Worm (Caenorhabditis elegans) whole organism, mixed stage, embryonic: Measurements from ENCODE around the gene C03B1.4.

ENCODE experiments used
- M03D4.4 ChIP-seq: sonication (generic microtip); optimal IDR thresholded peaks from 2 replicates; lab custom pipeline; 2017; ENCODE audit warnings: mild to moderate bottlenecking, missing genetic modification characterization, missing compliant biosample characterization
- bed-3 ChIP-seq: fragments of 200-800 bp; sonication (Bioruptor generic); optimal IDR thresholded peaks from 3 replicates; lab custom pipeline; 2018; ENCODE audit warnings: mild to moderate bottlenecking, missing genetic modification characterization, moderate library complexity, missing compliant biosample characterization
- blmp-1 ChIP-seq: fragments of 150-350 bp; optimal IDR thresholded peaks from 2 replicates; lab custom pipeline; 2014; ENCODE audit warnings: missing biosample characterization, missing genetic modification characterization
- ceh-39 ChIP-seq: fragments of 150-350 bp; optimal IDR thresholded peaks from 2 replicates; lab custom pipeline; 2014; ENCODE audit warnings: missing biosample characterization, missing genetic modification characterization
- ceh-43 ChIP-seq: fragments of 200-800 bp; sonication (Bioruptor generic); optimal IDR thresholded peaks from 2 replicates; lab custom pipeline; 2018; ENCODE audit warnings: mild to moderate bottlenecking, missing genetic modification characterization, moderate library complexity, missing compliant biosample characterization
- ceh-83 ChIP-seq: fragments of 200-800 bp; sonication (Bioruptor generic); optimal IDR thresholded peaks from 2 replicates; lab custom pipeline; 2018; ENCODE audit warnings: mild to moderate bottlenecking, missing genetic modification characterization, missing compliant biosample characterization
- ces-1 ChIP-seq: fragments of 150-350 bp; optimal IDR thresholded peaks from 2 replicates; lab custom pipeline; 2014; ENCODE audit warnings: missing biosample characterization, missing genetic modification reagents, missing genetic modification characterization
- cnd-1 ChIP-seq: fragments of 200-800 bp; sonication (Bioruptor generic); optimal IDR thresholded peaks from 2 replicates; lab custom pipeline; 2018; ENCODE audit warnings: mild to moderate bottlenecking, missing genetic modification characterization, missing compliant biosample characterization
- elt-1 ChIP-seq: sonication (generic microtip); optimal IDR thresholded peaks from 2 replicates; lab custom pipeline; 2017; ENCODE audit warnings: missing genetic modification characterization, mild to moderate bottlenecking, missing compliant biosample characterization, antibody characterized with exemption, moderate library complexity, borderline replicate concordance; ENCODE audit not compliant: insufficient read depth
- elt-3 ChIP-seq: fragments of 150-350 bp; optimal IDR thresholded peaks from 2 replicates; lab custom pipeline; 2014; ENCODE audit warnings: missing biosample characterization, missing genetic modification characterization
- flh-1 ChIP-seq: fragments of 200-800 bp; sonication (Bioruptor generic); optimal IDR thresholded peaks from 2 replicates; lab custom pipeline; 2018; ENCODE audit warnings: mild to moderate bottlenecking, missing genetic modification characterization, moderate library complexity, missing compliant biosample characterization
- ham-2 ChIP-seq: fragments of 200-800 bp; sonication (Bioruptor generic); optimal IDR thresholded peaks from 2 replicates; lab custom pipeline; 2018; ENCODE audit warnings: mild to moderate bottlenecking, missing genetic modification characterization, missing compliant biosample characterization
- hlh-1 ChIP-seq: fragments of 150-350 bp; optimal IDR thresholded peaks from 2 replicates; lab custom pipeline; 2014; ENCODE audit warnings: missing biosample characterization, missing genetic modification reagents, missing genetic modification characterization
- lin-13 ChIP-seq: fragments of 150-350 bp; optimal IDR thresholded peaks from 2 replicates; lab custom pipeline; 2014; ENCODE audit warnings: missing biosample characterization, missing genetic modification characterization
- lin-32 ChIP-seq: fragments of 200-800 bp; sonication (Bioruptor generic); optimal IDR thresholded peaks from 2 replicates; lab custom pipeline; 2018; ENCODE audit warnings: mild to moderate bottlenecking, missing genetic modification characterization, missing compliant biosample characterization
- lsy-2 ChIP-seq: fragments of 150-350 bp; optimal IDR thresholded peaks from 2 replicates; lab custom pipeline; 2014; ENCODE audit warnings: missing biosample characterization, missing genetic modification characterization
- mab-5 ChIP-seq: fragments of 150-350 bp; optimal IDR thresholded peaks from 2 replicates; lab custom pipeline; 2014; ENCODE audit warnings: missing biosample characterization, missing genetic modification characterization
- mep-1 ChIP-seq: fragments of 150-350 bp; optimal IDR thresholded peaks from 2 replicates; lab custom pipeline; 2017; ENCODE audit warnings: missing biosample characterization, missing genetic modification reagents, missing genetic modification characterization, inconsistent platforms
- mls-2 ChIP-seq: sonication (generic microtip); optimal IDR thresholded peaks from 2 replicates; lab custom pipeline; 2016; ENCODE audit warnings: mild to moderate bottlenecking, missing genetic modification characterization, moderate library complexity, missing compliant biosample characterization
- nhr-12 ChIP-seq: fragments of 150-350 bp; optimal IDR thresholded peaks from 2 replicates; lab custom pipeline; 2014; ENCODE audit warnings: missing biosample characterization, missing genetic modification characterization
- nhr-237 ChIP-seq: fragments of 150-350 bp; optimal IDR thresholded peaks from 2 replicates; lab custom pipeline; 2014; ENCODE audit warnings: missing biosample characterization, missing genetic modification characterization
- nhr-28 ChIP-seq: fragments of 150-350 bp; optimal IDR thresholded peaks from 2 replicates; lab custom pipeline; 2014; ENCODE audit warnings: missing biosample characterization, missing genetic modification characterization
- nhr-76 ChIP-seq: sonication (generic microtip); optimal IDR thresholded peaks from 2 replicates; lab custom pipeline; 2017; ENCODE audit warnings: missing biosample characterization, missing genetic modification characterization
- pha-4 ChIP-seq: fragments of 150-350 bp; optimal IDR thresholded peaks from 2 replicates; lab custom pipeline; 2018; ENCODE audit warnings: missing biosample characterization, missing genetic modification reagents, missing genetic modification characterization
- sem-2 ChIP-seq: fragments of 200-800 bp; sonication (Bioruptor generic); optimal IDR thresholded peaks from 2 replicates; lab custom pipeline; 2018; ENCODE audit warnings: mild to moderate bottlenecking, missing genetic modification characterization, missing compliant biosample characterization
- sptf-1 ChIP-seq: sonication (generic microtip); optimal IDR thresholded peaks from 2 replicates; lab custom pipeline; 2017; ENCODE audit warnings: mild to moderate bottlenecking, missing genetic modification characterization, moderate library complexity, missing compliant biosample characterization
- unc-120 ChIP-seq: sonication (generic microtip); optimal IDR thresholded peaks from 2 replicates; lab custom pipeline; 2017; ENCODE audit warnings: missing genetic modification characterization, missing compliant biosample characterization; ENCODE audit not compliant: poor library complexity, severe bottlenecking
- unc-39 ChIP-seq: fragments of 150-350 bp; optimal IDR thresholded peaks from 2 replicates; lab custom pipeline; 2014; ENCODE audit warnings: missing biosample characterization, missing genetic modification characterization
- unc-62 ChIP-seq: fragments of 150-350 bp; optimal IDR thresholded peaks from 2 replicates; lab custom pipeline; 2014; ENCODE audit warnings: missing biosample characterization, missing genetic modification reagents, missing genetic modification characterization
- zip-8 ChIP-seq: fragments of 150-350 bp; optimal IDR thresholded peaks from 2 replicates; lab custom pipeline; 2014; ENCODE audit warnings: missing biosample characterization, missing genetic modification characterization
- ztf-11 ChIP-seq: fragments of 150-350 bp; optimal IDR thresholded peaks from 2 replicates; lab custom pipeline; 2014; ENCODE audit warnings: missing biosample characterization, missing genetic modification characterization

Gene C03B1.4

ce11 chrX:6364196-6364595, at the start of gene C03B1.4:
Gene C03B1.4, plus strand, starts transcription at chrX:6364496.
- TF ChIP-seq bed-3 (GFP tag; lab: Kevin White, UChicago) (no peak), unc-62 (GFP tag; lab: Kevin White, UChicago) (no peak), mab-5 (tag; lab: Kevin White, UChicago) (no peak), flh-1 (GFP tag; lab: Kevin White, UChicago) (no peak), mls-2 (tag; lab: Kevin White, UChicago) (no peak), elt-1 (tag; lab: Kevin White, UChicago) (no peak), sem-2 (GFP tag; lab: Kevin White, UChicago) (no peak), nhr-237 (tag; lab: Kevin White, UChicago) (no peak), pha-4 (tag; lab: Kevin White, UChicago) (no peak), lin-13 (tag; lab: Kevin White, UChicago) (no peak), blmp-1 (tag; lab: Kevin White, UChicago) (no peak), cnd-1 (tag; lab: Kevin White, UChicago) (no peak), mep-1 (no peak), M03D4.4 (tag; lab: Kevin White, UChicago) (no peak), ceh-39 (tag; lab: Kevin White, UChicago) (no peak), zip-8 (tag; lab: Kevin White, UChicago) (no peak), nhr-12 (tag; lab: Kevin White, UChicago) (no peak)

- TF ChIP-seq zip-8 (tag; lab: Kevin White, UChicago) = no peak
- TF ChIP-seq unc-62 (GFP tag; lab: Kevin White, UChicago) = no peak
- TF ChIP-seq flh-1 (GFP tag; lab: Kevin White, UChicago) = no peak
- TF ChIP-seq mls-2 (tag; lab: Kevin White, UChicago) = no peak
- TF ChIP-seq ztf-11 (tag; lab: Kevin White, UChicago) = no peak
- TF ChIP-seq elt-3 = no peak
Observed at ce11 chrX:6318803-6319202, 45.5 kb upstream of the C03B1.4 start.

- TF ChIP-seq unc-39 = no peak
- TF ChIP-seq zip-8 (tag; lab: Kevin White, UChicago) = no peak
- TF ChIP-seq hlh-1 = no peak
- no peak for TF ChIP-seq mep-1
- TF ChIP-seq sem-2 (GFP tag; lab: Kevin White, UChicago) = no peak
- TF ChIP-seq ceh-39 (tag; lab: Kevin White, UChicago) = no peak
- no peak for TF ChIP-seq lsy-2 (tag; lab: Kevin White, UChicago)
- no peak for TF ChIP-seq unc-62 (GFP tag; lab: Kevin White, UChicago)
- TF ChIP-seq ham-2 (GFP tag; lab: Kevin White, UChicago) = no peak
- TF ChIP-seq M03D4.4 (tag; lab: Kevin White, UChicago) = no peak
- TF ChIP-seq nhr-237 (tag; lab: Kevin White, UChicago) = no peak
- no peak for TF ChIP-seq ces-1 (GFP tag; lab: Kevin White, UChicago)
Observed at ce11 chrX:6319546-6319945, 44.8 kb upstream of the C03B1.4 start, which contains the start of gene chtb-3. Gene chtb-3, minus strand, starts transcription at chrX:6319646.

ce11 chrX:6320887-6321286, 43.4 kb upstream of the C03B1.4 start:
- TF ChIP-seq nhr-76 (tag; lab: Kevin White, UChicago) (no peak), ham-2 (GFP tag; lab: Kevin White, UChicago) (no peak), sem-2 (GFP tag; lab: Kevin White, UChicago) (no peak), flh-1 (GFP tag; lab: Kevin White, UChicago) (no peak), nhr-12 (tag; lab: Kevin White, UChicago) (no peak), mep-1 (no peak), sptf-1 (tag; lab: Kevin White, UChicago) (no peak)

- no peak for TF ChIP-seq ztf-11 (tag; lab: Kevin White, UChicago)
- no peak for TF ChIP-seq lin-32
- no peak for TF ChIP-seq unc-120 (tag; lab: Kevin White, UChicago)
- TF ChIP-seq ceh-83 = no peak
Observed at ce11 chrX:6321380-6321779, 42.9 kb upstream of the C03B1.4 start.

ce11 chrX:6323129-6323528, 41.2 kb upstream of the C03B1.4 start, which contains the start of gene col-167:
Gene col-167, plus strand, starts transcription at chrX:6323488.
- TF ChIP-seq sem-2 (GFP tag; lab: Kevin White, UChicago) (no peak), elt-3 (no peak), mab-5 (tag; lab: Kevin White, UChicago) (no peak), zip-8 (tag; lab: Kevin White, UChicago) (no peak), unc-39 (no peak), ceh-39 (tag; lab: Kevin White, UChicago) (no peak), M03D4.4 (tag; lab: Kevin White, UChicago) (no peak), ceh-43 (GFP tag; lab: Kevin White, UChicago) (no peak), nhr-76 (tag; lab: Kevin White, UChicago) (no peak), lin-13 (tag; lab: Kevin White, UChicago) (no peak), nhr-12 (tag; lab: Kevin White, UChicago) (no peak), blmp-1 (tag; lab: Kevin White, UChicago) (no peak), ztf-11 (tag; lab: Kevin White, UChicago) (no peak), nhr-28 (no peak), ceh-83 (no peak), mep-1 (no peak), unc-120 (tag; lab: Kevin White, UChicago) (no peak), flh-1 (GFP tag; lab: Kevin White, UChicago) (no peak)
- TF ChIP-seq, all 35 proteins: peak for 0
